Fruit fly (Drosophila melanogaster): ENCODE data around the gene CG14805.
A peak's percentile ranks its signal among the peaks of the same experiment; 100 is the strongest.

Gene CG14805

dm6 chrX:1856605-1857004, 20.5 kb upstream of the CG14805 start:
- TF ChIP-seq CG8478 (optimal IDR thresholded peaks at IDR 0.05) (no peak), CTCF (optimal IDR thresholded peaks at IDR 0.05) (no peak)

- TF ChIP-seq CG8478 (optimal IDR thresholded peaks at IDR 0.05) = no peak
- TF ChIP-seq CTCF (optimal IDR thresholded peaks at IDR 0.05) = no peak
Measured at dm6 chrX:1858867-1859266, 18.2 kb upstream of the CG14805 start, which contains the start of gene Lamtor5. Gene Lamtor5, minus strand, starts transcription at chrX:1858971.

- TF ChIP-seq CTCF (optimal IDR thresholded peaks at IDR 0.05) (no peak), CG8478 (optimal IDR thresholded peaks at IDR 0.05) (no peak)
Measured at dm6 chrX:1861620-1862184, 15.4 kb upstream of the CG14805 start, which contains the start of gene deltaCOP. Gene deltaCOP, minus strand, starts transcription at chrX:1861790.

dm6 chrX:1865673-1866072, 11.4 kb upstream of the CG14805 start, which contains the start of the genes Gcna and MED18:
Gene Gcna, minus strand, starts transcription at chrX:1865835.
Gene MED18, plus strand, starts transcription at chrX:1865909.
- TF ChIP-seq CG8478 (optimal IDR thresholded peaks at IDR 0.05) (no peak), CTCF (optimal IDR thresholded peaks at IDR 0.05) (no peak)

- TF ChIP-seq CTCF (optimal IDR thresholded peaks at IDR 0.05) (no peak), CG8478 (optimal IDR thresholded peaks at IDR 0.05) (no peak)
Measured at dm6 chrX:1868586-1869111, 8.5 kb upstream of the CG14805 start, which contains the start of the genes CG14803 and Pex5. Gene CG14803, plus strand, starts transcription at chrX:1868870. Gene Pex5, minus strand, starts transcription at chrX:1869061.

dm6 chrX:1873515-1874126, 3.5 kb upstream of the CG14805 start, which contains the start of the genes Pgam5 and Vps26:
Gene Pgam5, minus strand, starts transcription at chrX:1873565.
Gene Vps26, plus strand, starts transcription at chrX:1873853.
- TF ChIP-seq CG8478 (optimal IDR thresholded peaks at IDR 0.05) (no peak), CTCF (optimal IDR thresholded peaks at IDR 0.05) (no peak)

- no peak for TF ChIP-seq CG8478 (optimal IDR thresholded peaks at IDR 0.05)
- no peak for TF ChIP-seq CTCF (optimal IDR thresholded peaks at IDR 0.05)
Measured at dm6 chrX:1879606-1880110, 2.5 kb downstream of the CG14805 start, which contains the start of gene CG14818. Gene CG14818, minus strand, starts transcription at chrX:1879774.

dm6 chrX:1880139-1880556, 3.0 kb downstream of the CG14805 start, which contains the start of gene Coa8:
Gene Coa8, plus strand, starts transcription at chrX:1880282.
- TF ChIP-seq CTCF (optimal IDR thresholded peaks at IDR 0.05) (no peak), CG8478 (optimal IDR thresholded peaks at IDR 0.05) (no peak)

dm6 chrX:1880779-1881178, 3.7 kb downstream of the CG14805 start:
- TF ChIP-seq CG8478 (optimal IDR thresholded peaks at IDR 0.05) (no peak), CTCF (optimal IDR thresholded peaks at IDR 0.05) (no peak)

- TF ChIP-seq CTCF (optimal IDR thresholded peaks at IDR 0.05) (peak in 1 of 2 experiments; percentile 33), CG8478 (optimal IDR thresholded peaks at IDR 0.05) (no peak)
Measured at dm6 chrX:1889926-1890325, 12.8 kb downstream of the CG14805 start, which contains the start of the genes trr and mRpL16. Gene trr, minus strand, starts transcription at chrX:1889950. Gene mRpL16, plus strand, starts transcription at chrX:1890256.

- TF ChIP-seq CG8478 (optimal IDR thresholded peaks at IDR 0.05) (no peak), CTCF (optimal IDR thresholded peaks at IDR 0.05) (no peak)
Measured at dm6 chrX:1893532-1893931, 16.4 kb downstream of the CG14805 start.

dm6 chrX:1897384-1897783, 20.3 kb downstream of the CG14805 start:
- TF ChIP-seq CTCF (optimal IDR thresholded peaks at IDR 0.05) = no peak
- TF ChIP-seq CG8478 (optimal IDR thresholded peaks at IDR 0.05) = no peak

- no peak for TF ChIP-seq CTCF (optimal IDR thresholded peaks at IDR 0.05)
- TF ChIP-seq CG8478 (optimal IDR thresholded peaks at IDR 0.05) = no peak
Measured at dm6 chrX:1899445-1900085, 22.4 kb downstream of the CG14805 start.

dm6 chrX:1900123-1900818, 23.2 kb downstream of the CG14805 start, which contains the start of gene arm:
Gene arm, minus strand, starts transcription at chrX:1900646.
- TF ChIP-seq CG8478 (optimal IDR thresholded peaks at IDR 0.05) = no peak
- TF ChIP-seq CTCF (optimal IDR thresholded peaks at IDR 0.05) = no peak
